Fruit fly (Drosophila melanogaster) whole organism, prepupa: Measurements from ENCODE around the gene Fntb.

Experiments
- Blimp-1 ChIP-seq: fragments of 200-800 bp; sonication (Bioruptor generic); optimal IDR thresholded peaks from 3 replicates; lab custom pipeline; 2017; ENCODE audit warnings: missing biosample characterization, missing genetic modification characterization, mild to moderate bottlenecking, moderate library complexity, missing genetic modification reagents
- CG11294 ChIP-seq: fragments of 200-800 bp; sonication (Bioruptor generic); IDR thresholded peaks from 2 replicates; pipeline ENCODE4 v1.3.6; 2022; ENCODE audit warnings: missing biosample characterization, missing genetic modification characterization
- CG11762 ChIP-seq: fragments of 200-800 bp; sonication (Bioruptor generic); optimal IDR thresholded peaks from 3 replicates; lab custom pipeline; 2016; ENCODE audit warnings: missing biosample characterization, missing genetic modification characterization; ENCODE audit not compliant: insufficient read depth
- CG15336 ChIP-seq: fragments of 200-800 bp; sonication (Bioruptor generic); IDR thresholded peaks from 2 replicates; pipeline ENCODE4 v1.3.6; 2022; ENCODE audit warnings: missing biosample characterization, missing genetic modification characterization
- CG1621 ChIP-seq: fragments of 200-800 bp; sonication (Bioruptor generic); optimal IDR thresholded peaks from 3 replicates; lab custom pipeline; 2018; ENCODE audit warnings: missing biosample characterization, mild to moderate bottlenecking, missing genetic modification characterization
- CG16779 ChIP-seq: fragments of 200-800 bp; sonication (Bioruptor generic); optimal IDR thresholded peaks from 3 replicates; lab custom pipeline; 2017; ENCODE audit warnings: missing biosample characterization, mild to moderate bottlenecking, missing genetic modification characterization
- CG3032 ChIP-seq: fragments of 200-800 bp; optimal IDR thresholded peaks from 2 replicates; lab custom pipeline; 2019; ENCODE audit warnings: missing biosample characterization, mild to moderate bottlenecking, missing genetic modification characterization, moderate library complexity
- CG31627 ChIP-seq: fragments of 200-800 bp; sonication (Bioruptor generic); optimal IDR thresholded peaks from 3 replicates; lab custom pipeline; 2016; ENCODE audit warnings: missing biosample characterization, missing genetic modification characterization
- CG32006 ChIP-seq: fragments of 200-800 bp; sonication (Bioruptor generic); optimal IDR thresholded peaks from 3 replicates; lab custom pipeline; 2017; ENCODE audit warnings: missing biosample characterization, mild to moderate bottlenecking, missing genetic modification characterization
- CG34406 ChIP-seq: fragments of 200-800 bp; sonication (Bioruptor generic); optimal IDR thresholded peaks from 3 replicates; lab custom pipeline; 2016; ENCODE audit warnings: missing biosample characterization, missing genetic modification characterization
- CG6163 ChIP-seq: fragments of 200-800 bp; sonication (Bioruptor generic); IDR thresholded peaks from 3 replicates; pipeline ENCODE4 v1.3.6; 2022; ENCODE audit warnings: missing biosample characterization, missing genetic modification characterization
- CG6276 ChIP-seq: fragments of 200-800 bp; sonication (Bioruptor generic); optimal IDR thresholded peaks from 2 replicates; lab custom pipeline; 2017; ENCODE audit warnings: missing biosample characterization, mild to moderate bottlenecking, missing genetic modification characterization
- CG6792 ChIP-seq: fragments of 200-800 bp; sonication (Bioruptor generic); optimal IDR thresholded peaks from 3 replicates; lab custom pipeline; 2016; ENCODE audit warnings: missing biosample characterization, missing genetic modification characterization
- CG6808 ChIP-seq: fragments of 200-800 bp; sonication (Bioruptor generic); optimal IDR thresholded peaks from 3 replicates; lab custom pipeline; 2017; ENCODE audit warnings: missing biosample characterization, missing genetic modification characterization, mild to moderate bottlenecking, moderate library complexity, missing genetic modification reagents
- CG6854 ChIP-seq: fragments of 200-800 bp; sonication (Bioruptor generic); optimal IDR thresholded peaks from 2 replicates; lab custom pipeline; 2017; ENCODE audit warnings: missing biosample characterization, mild to moderate bottlenecking, missing genetic modification characterization
- CG7368 ChIP-seq: fragments of 200-800 bp; sonication (Bioruptor generic); optimal IDR thresholded peaks from 3 replicates; lab custom pipeline; 2016; ENCODE audit warnings: missing biosample characterization, missing genetic modification characterization
- CG8119 ChIP-seq: fragments of 200-800 bp; sonication (Bioruptor generic); IDR thresholded peaks from 3 replicates; pipeline ENCODE4 v1.3.6; 2022; ENCODE audit warnings: missing biosample characterization, missing genetic modification characterization
- Eip78C ChIP-seq: fragments of 200-800 bp; sonication (Bioruptor generic); peaks from one replicate; lab custom pipeline; 2016; ENCODE audit warnings: missing biosample characterization, missing genetic modification characterization
- Ets96B ChIP-seq: fragments of 200-800 bp; optimal IDR thresholded peaks from 2 replicates; lab custom pipeline; 2019; ENCODE audit warnings: missing biosample characterization, mild to moderate bottlenecking, missing genetic modification characterization, moderate library complexity
- Gug ChIP-seq: fragments of 200-800 bp; sonication (Bioruptor generic); IDR thresholded peaks from 2 replicates; pipeline ENCODE4 v1.3.6; 2022; ENCODE audit warnings: missing biosample characterization, missing genetic modification characterization
- Hr38 ChIP-seq: sonication (Bioruptor generic); optimal IDR thresholded peaks from 2 replicates; lab custom pipeline; 2016; ENCODE audit warnings: missing biosample characterization, missing genetic modification characterization
- Hr4 ChIP-seq: fragments of 200-800 bp; sonication (Bioruptor generic); optimal IDR thresholded peaks from 3 replicates; lab custom pipeline; 2016; ENCODE audit warnings: missing biosample characterization, missing genetic modification characterization
- Lpt ChIP-seq: fragments of 200-800 bp; sonication (Bioruptor generic); optimal IDR thresholded peaks from 3 replicates; lab custom pipeline; 2016; ENCODE audit warnings: missing biosample characterization, missing genetic modification characterization
- OdsH ChIP-seq: fragments of 200-800 bp; sonication (Bioruptor generic); optimal IDR thresholded peaks from 3 replicates; lab custom pipeline; 2016; ENCODE audit warnings: missing biosample characterization, missing genetic modification characterization
- achi ChIP-seq: fragments of 200-800 bp; sonication (Bioruptor generic); optimal IDR thresholded peaks from 3 replicates; lab custom pipeline; 2016; ENCODE audit warnings: missing biosample characterization, missing genetic modification characterization
- dac ChIP-seq: fragments of 200-800 bp; sonication (Bioruptor generic); optimal IDR thresholded peaks from 2 replicates; lab custom pipeline; 2017; ENCODE audit warnings: missing biosample characterization, mild to moderate bottlenecking, missing genetic modification characterization
- eg ChIP-seq: fragments of 200-800 bp; sonication (Bioruptor generic); IDR thresholded peaks from 3 replicates; pipeline ENCODE4 v1.3.6; 2022; ENCODE audit warnings: missing biosample characterization, missing genetic modification characterization
- fd59A ChIP-seq: fragments of 200-800 bp; sonication (Bioruptor generic); optimal IDR thresholded peaks from 2 replicates; lab custom pipeline; 2017; ENCODE audit warnings: missing biosample characterization, mild to moderate bottlenecking, missing genetic modification characterization, missing genetic modification reagents
- fd85E ChIP-seq: fragments of 200-800 bp; sonication (Bioruptor generic); optimal IDR thresholded peaks from 3 replicates; lab custom pipeline; 2016; ENCODE audit warnings: missing biosample characterization, missing genetic modification characterization
- pdm3 ChIP-seq: fragments of 200-800 bp; sonication (Bioruptor generic); optimal IDR thresholded peaks from 3 replicates; lab custom pipeline; 2016; ENCODE audit warnings: missing biosample characterization, missing genetic modification characterization
- salr ChIP-seq, 2 experiments: fragments of 200-800 bp; sonication (Bioruptor generic); optimal IDR thresholded peaks; 3 replicates each; lab custom pipeline; 2016 to 2018; ENCODE audit warnings: missing biosample characterization in 2 of 2, missing genetic modification characterization in 2 of 2, mild to moderate bottlenecking in 1 of 2
- ss ChIP-seq, 2 experiments: fragments of 200-800 bp; sonication (Bioruptor generic); optimal IDR thresholded peaks; 2 replicates in 1 of 2; 3 replicates in 1 of 2; lab custom pipeline; 2017 to 2018; ENCODE audit warnings: mild to moderate bottlenecking in 2 of 2, missing biosample characterization in 2 of 2, missing genetic modification characterization in 2 of 2, moderate library complexity in 1 of 2
- svp ChIP-seq: fragments of 200-800 bp; sonication (Bioruptor generic); peaks from one replicate; lab custom pipeline; 2016; ENCODE audit warnings: missing biosample characterization, missing genetic modification characterization
- vri ChIP-seq: fragments of 200-800 bp; sonication (Bioruptor generic); optimal IDR thresholded peaks from 3 replicates; lab custom pipeline; 2016; ENCODE audit warnings: missing biosample characterization, mild to moderate bottlenecking, missing genetic modification characterization

Fntb gene

dm6 chr3R:16442937-16443336 is 10.1 kb downstream of the Fntb start, which contains the start of the genes Ttc1 and CG14882 (continued):
- TF ChIP-seq eg (GFP tag; lab: Robert Waterston, UW), result peak; percentile 92
- no peak for TF ChIP-seq CG6854 (GFP tag; lab: Kevin White, UChicago)
- TF ChIP-seq CG31627 (GFP tag; lab: Kevin White, UChicago), result peak; percentile 87
- TF ChIP-seq fd85E, result no peak
- peak; percentile 86 for TF ChIP-seq CG6792 (GFP tag; lab: Kevin White, UChicago)
- no peak for TF ChIP-seq CG6276 (GFP tag; lab: Kevin White, UChicago)
- peak; percentile 67 for TF ChIP-seq CG3032 (tag; lab: Kevin White, UChicago)
- TF ChIP-seq, all 60 proteins: peak for 33

- TF ChIP-seq svp (GFP tag; lab: Kevin White, UChicago) (peak; percentile 83), CG34406 (no peak), vri (peak; percentile 73)
Observed at dm6 chr3R:16446836-16447235, 14.0 kb downstream of the Fntb start.

- TF ChIP-seq CG1621 (tag; lab: Kevin White, UChicago) (no peak), CG7368 (GFP tag; lab: Kevin White, UChicago) (no peak), svp (GFP tag; lab: Kevin White, UChicago) (peak; percentile 41), vri (peak; percentile 82)
Observed at dm6 chr3R:16447448-16448045, 14.7 kb downstream of the Fntb start.

dm6 chr3R:16448378-16449134 is 15.8 kb downstream of the Fntb start:
- TF ChIP-seq Blimp-1 (no peak), CG11294 (GFP tag; lab: Robert Waterston, UW) (peak; percentile 79), CG15336 (GFP tag; lab: Robert Waterston, UW) (peak; percentile 88), CG6276 (GFP tag; lab: Kevin White, UChicago) (peak; percentile 93), CG16779 (tag; lab: Kevin White, UChicago) (peak; percentile 68), dac (GFP tag; lab: Kevin White, UChicago) (peak; percentile 35), Eip78C (GFP tag; lab: Kevin White, UChicago) (peak; percentile 44), Lpt (peak; percentile 61), CG6163 (GFP tag; lab: Robert Waterston, UW) (peak; percentile 90), ss (GFP tag; optimal IDR thresholded peaks at IDR 0.05; lab: Kevin White, UChicago) (peak in 1 of 2 experiments; percentile 86), Hr4 (GFP tag; lab: Kevin White, UChicago) (peak; percentile 57), achi (GFP tag; lab: Kevin White, UChicago) (no peak), vri (no peak), CG32006 (GFP tag; lab: Kevin White, UChicago) (peak; percentile 78), eg (GFP tag; lab: Robert Waterston, UW) (peak; percentile 93), Hr38 (GFP tag; lab: Kevin White, UChicago) (peak; percentile 43), OdsH (GFP tag; lab: Kevin White, UChicago) (no peak), Gug (peak; percentile 92), CG11762 (GFP tag; lab: Kevin White, UChicago) (peak; percentile 68), pdm3 (GFP tag; lab: Kevin White, UChicago) (no peak), CG6808 (peak; percentile 79), salr (GFP tag; optimal IDR thresholded peaks at IDR 0.05; lab: Kevin White, UChicago) (peak; percentile 87 to 89), fd59A (no peak), CG8119 (GFP tag; lab: Robert Waterston, UW) (peak; percentile 80), Ets96B (tag; lab: Kevin White, UChicago) (peak; percentile 6), CG1621 (tag; lab: Kevin White, UChicago) (peak; percentile 61)
